Worm (Caenorhabditis elegans) whole organism, late embryonic: ENCODE results near the gene nid-1.

Experiments used
- ceh-9 ChIP-seq: sonication (generic microtip); optimal IDR thresholded peaks from 2 replicates; lab custom pipeline; 2016; ENCODE audit warnings: mild to moderate bottlenecking, missing genetic modification characterization, inconsistent platforms, missing compliant biosample characterization
- dve-1 ChIP-seq: sonication (generic microtip); optimal IDR thresholded peaks from 2 replicates; lab custom pipeline; 2017; ENCODE audit warnings: antibody characterized with exemption, mild to moderate bottlenecking, missing genetic modification characterization, missing compliant biosample characterization
- elt-4 ChIP-seq: sonication (generic microtip); optimal IDR thresholded peaks from 2 replicates; lab custom pipeline; 2016; ENCODE audit warnings: missing genetic modification characterization, missing compliant biosample characterization
- fkh-10 ChIP-seq: fragments of 150-350 bp; optimal IDR thresholded peaks from 2 replicates; lab custom pipeline; 2014; ENCODE audit warnings: missing biosample characterization, missing genetic modification reagents, missing genetic modification characterization
- gmeb-2 ChIP-seq: sonication (generic microtip); optimal IDR thresholded peaks from 2 replicates; lab custom pipeline; 2016; ENCODE audit warnings: missing genetic modification characterization, inconsistent platforms, missing compliant biosample characterization
- lin-11 ChIP-seq: fragments of 200-800 bp; sonication (Bioruptor generic); optimal IDR thresholded peaks from 2 replicates; lab custom pipeline; 2018; ENCODE audit warnings: mild to moderate bottlenecking, missing genetic modification characterization, missing compliant biosample characterization
- nfya-1 ChIP-seq: sonication (generic microtip); optimal IDR thresholded peaks from 2 replicates; lab custom pipeline; 2017; ENCODE audit warnings: missing genetic modification characterization, mild to moderate bottlenecking, missing compliant biosample characterization, antibody characterized with exemption, moderate library complexity
- nhr-11 ChIP-seq: fragments of 150-350 bp; optimal IDR thresholded peaks from 2 replicates; lab custom pipeline; 2014; ENCODE audit warnings: missing biosample characterization, missing genetic modification characterization
- odd-2 ChIP-seq: sonication (generic microtip); optimal IDR thresholded peaks from 2 replicates; lab custom pipeline; 2017; ENCODE audit warnings: antibody characterized with exemption, mild to moderate bottlenecking, missing genetic modification characterization, missing compliant biosample characterization
- ttx-3 ChIP-seq: sonication (generic microtip); optimal IDR thresholded peaks from 2 replicates; lab custom pipeline; 2016; ENCODE audit warnings: missing genetic modification reagents, missing genetic modification characterization, missing compliant biosample characterization
- unc-3 ChIP-seq, 2 experiments: fragments of 200-800 bp in 1 of 2; sonication (Bioruptor generic) in 1 of 2; sonication (generic microtip) in 1 of 2; conservative IDR thresholded peaks in 1 of 2; optimal IDR thresholded peaks in 1 of 2; 2 replicates each; pipeline versions ENCODE4 v1.3.6 to Lab custom; 2016 to 2022; ENCODE audit warnings: missing compliant biosample characterization in 2 of 2, missing genetic modification characterization in 2 of 2, missing genetic modification reagents in 1 of 2
- ztf-16 ChIP-seq: sonication (generic microtip); optimal IDR thresholded peaks from 2 replicates; lab custom pipeline; 2017; ENCODE audit warnings: missing genetic modification characterization, missing compliant biosample characterization

DNA sequence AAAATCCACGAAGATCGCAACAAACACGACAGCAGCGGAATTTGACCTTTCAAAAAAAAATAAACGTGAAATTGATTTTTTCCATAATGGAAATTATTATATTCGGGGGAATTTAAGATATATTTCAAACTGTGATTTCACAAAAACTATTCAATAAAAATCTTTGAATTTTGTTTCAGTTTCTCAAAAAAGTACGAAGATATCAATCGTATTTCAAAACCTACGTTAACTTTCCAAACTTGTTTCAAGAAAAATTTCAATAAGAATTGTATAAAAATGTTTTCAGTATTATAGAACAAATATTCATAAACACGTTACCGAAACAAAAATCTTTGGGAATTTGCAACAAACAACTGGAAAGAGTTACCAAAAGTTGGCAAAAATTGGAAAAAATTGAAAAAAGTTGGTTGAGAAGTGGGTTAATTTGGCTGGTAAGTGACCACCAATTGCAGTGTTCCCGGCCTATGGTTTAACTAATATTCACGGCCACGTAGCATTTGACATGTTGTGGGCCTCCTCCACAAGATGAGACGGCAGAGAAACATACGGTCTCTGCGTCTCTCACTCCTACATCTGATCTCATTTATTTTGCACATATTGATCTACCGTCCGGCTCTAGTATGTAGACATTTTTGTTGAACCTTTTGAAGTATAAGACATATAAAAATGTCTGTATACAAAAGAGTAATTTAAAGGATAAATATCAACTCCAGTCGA lies 41.1 kb downstream of the nid-1 start, which contains the start of the genes T16G1.9 and T16G1.18:
- TF ChIP-seq ztf-16 (no peak), fkh-10 (no peak), lin-11 (no peak), ttx-3 (tag; lab: Kevin White, UChicago) (no peak), gmeb-2 (tag; lab: Kevin White, UChicago) (no peak), nfya-1 (tag; lab: Kevin White, UChicago) (peak; percentile 54), ceh-9 (no peak), dve-1 (tag; lab: Kevin White, UChicago) (no peak), elt-4 (no peak), odd-2 (no peak), nhr-11 (tag; lab: Kevin White, UChicago) (no peak), unc-3 (GFP tag; conservative IDR thresholded peaks at IDR 0.05; lab: Robert Waterston, UW) (no peak), unc-3 (tag; optimal IDR thresholded peaks at IDR 0.05; lab: Kevin White, UChicago) (no peak)
